Worm (Caenorhabditis elegans): Measurements from ENCODE around the gene pho-11.
A peak's percentile ranks its signal among the peaks of the same experiment; 100 is the strongest.

pho-11 gene

DNA sequence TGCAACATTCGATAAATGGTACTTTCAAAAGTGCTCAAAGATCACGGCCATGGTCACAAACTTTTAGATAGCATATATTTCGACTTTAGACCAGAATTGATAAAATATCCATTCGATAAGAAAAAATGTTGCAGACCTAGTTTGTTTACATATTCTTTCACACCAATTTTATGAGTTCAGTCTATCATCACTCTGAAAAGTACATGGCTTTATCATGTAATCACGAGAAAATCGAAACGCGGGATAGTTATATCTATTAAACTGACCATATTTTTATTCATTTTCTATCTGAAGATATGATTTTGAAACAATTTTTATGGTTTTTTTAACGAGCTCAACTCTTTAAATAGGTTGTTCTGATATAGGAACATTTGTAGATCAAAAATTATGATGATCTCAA lies at the start of gene pho-11:
TSS of gene pho-11 (plus strand) at position 374 of the 400 bp plus-strand sequence.
- TF ChIP-seq elt-2 (tag; optimal IDR thresholded peaks at IDR 0.05), result peak; percentile 64
- TF ChIP-seq ztf-11 (tag; optimal IDR thresholded peaks at IDR 0.05), result no peak

DNA sequence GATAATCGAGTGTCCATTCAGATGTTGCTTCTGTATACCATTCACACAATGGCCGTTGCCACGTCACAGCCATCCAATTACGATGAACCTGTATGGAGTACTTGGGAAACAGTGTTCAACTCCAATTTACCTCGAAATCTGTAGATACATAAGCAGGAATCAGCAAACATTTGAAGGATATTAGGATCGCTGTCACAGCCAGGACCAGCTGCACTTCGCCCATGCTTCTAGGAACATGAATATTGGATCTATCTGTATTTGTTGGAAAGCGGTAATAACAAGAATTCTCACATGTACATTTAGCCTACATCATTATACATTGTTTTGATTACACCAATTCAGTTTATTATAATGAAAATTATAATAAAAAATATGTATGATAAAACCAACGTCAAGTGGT lies 45.4 kb upstream of the pho-11 start, which contains the start of gene algn-8:
TSS of gene algn-8 (minus strand) at position 227 of the 400 bp plus-strand sequence.
- TF ChIP-seq aha-1 (tag; optimal IDR thresholded peaks at IDR 0.05) (no peak), lin-14 (GFP tag; optimal IDR thresholded peaks at IDR 0.05) (no peak)

DNA sequence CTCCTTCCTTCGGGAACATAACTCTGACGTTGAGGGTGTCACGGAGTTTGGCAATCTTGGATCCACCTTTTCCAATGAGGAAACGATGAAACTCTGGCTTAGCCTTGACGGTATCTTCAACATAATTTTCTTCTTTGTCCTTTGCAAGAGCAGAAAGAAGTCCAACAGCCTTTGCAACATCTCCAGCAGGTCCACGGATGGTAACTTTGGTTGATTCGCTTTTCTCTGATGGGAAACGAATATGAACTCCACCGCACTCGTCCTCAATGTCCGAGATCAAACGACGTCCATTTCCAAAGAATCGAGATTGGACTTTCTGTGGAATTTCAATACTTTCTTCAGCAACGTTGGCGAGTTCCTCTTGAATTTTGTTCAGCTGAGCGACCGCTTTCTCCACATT lies 43.1 kb upstream of the pho-11 start:
- TF ChIP-seq sptf-1 (tag; optimal IDR thresholded peaks at IDR 0.05) (no peak), fos-1 (tag; optimal IDR thresholded peaks at IDR 0.05) (no peak), egl-13 (tag; optimal IDR thresholded peaks at IDR 0.05) (no peak), nhr-84 (tag; optimal IDR thresholded peaks at IDR 0.05) (no peak), ces-1 (GFP tag; optimal IDR thresholded peaks at IDR 0.05) (no peak), lsy-2 (tag; optimal IDR thresholded peaks at IDR 0.05) (no peak), unc-86 (tag; optimal IDR thresholded peaks at IDR 0.05) (no peak), zip-4 (GFP tag; optimal IDR thresholded peaks at IDR 0.05) (no peak), aha-1 (tag; optimal IDR thresholded peaks at IDR 0.05) (no peak), C16A3.4 (tag; optimal IDR thresholded peaks at IDR 0.05) (no peak), nhr-47 (tag; optimal IDR thresholded peaks at IDR 0.05) (no peak), nhr-237 (tag; optimal IDR thresholded peaks at IDR 0.05) (no peak), hlh-17 (GFP tag; optimal IDR thresholded peaks at IDR 0.05; ENCODE audit: borderline replicate concordance) (no peak)

DNA sequence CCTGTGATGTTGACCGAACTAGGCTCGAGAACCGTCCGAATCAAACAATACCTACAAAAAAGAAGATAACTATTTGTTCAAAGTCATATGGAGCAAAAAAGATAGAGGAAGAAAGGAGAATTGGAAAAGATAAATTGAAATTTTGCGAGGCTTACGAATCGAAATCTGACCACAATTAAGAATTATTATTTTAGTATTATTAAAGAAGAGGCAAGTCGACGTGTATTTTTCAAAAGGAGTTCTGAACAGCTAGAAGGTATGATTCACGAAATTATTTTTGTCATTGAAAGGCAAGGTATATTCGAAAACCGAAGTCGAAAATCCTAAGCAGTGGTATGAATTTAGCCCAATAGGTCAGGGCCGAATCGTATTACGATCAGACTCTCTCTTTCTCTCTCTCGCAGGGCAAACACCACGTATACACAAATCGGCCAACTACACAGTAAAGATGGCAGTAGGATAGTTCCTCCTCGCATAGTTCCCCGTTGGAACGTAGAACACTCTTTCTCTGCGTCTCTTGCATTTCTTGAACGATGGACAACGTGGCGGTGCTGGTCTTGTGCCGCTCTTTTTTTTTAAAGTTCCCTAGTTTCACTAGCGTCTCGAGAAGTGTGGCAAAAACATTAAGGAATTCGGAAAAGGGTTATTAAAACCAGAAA lies 40.5 kb upstream of the pho-11 start, which contains the start of gene vgln-1:
TSS of gene vgln-1 (minus strand) at position 51 of the 659 bp plus-strand sequence.
- TF ChIP-seq blmp-1 (tag; optimal IDR thresholded peaks at IDR 0.05) (peak; percentile 74), elt-3 (tag; optimal IDR thresholded peaks at IDR 0.05) (no peak), grh-1 (GFP tag; IDR thresholded peaks at IDR 0.05) (no peak), lin-14 (GFP tag; optimal IDR thresholded peaks at IDR 0.05) (peak; percentile 59), efl-1 (optimal IDR thresholded peaks at IDR 0.05) (peak; percentile 5 to 23), efl-1 (GFP tag; optimal IDR thresholded peaks at IDR 0.05 in 1 of 2) (peak in 1 of 2 experiments; percentile 77), ets-5 (GFP tag; IDR thresholded peaks at IDR 0.05) (no peak), dsc-1 (tag; optimal IDR thresholded peaks at IDR 0.05) (no peak), lsy-2 (tag; optimal IDR thresholded peaks at IDR 0.05) (peak in 1 of 2 experiments; percentile 39)

DNA sequence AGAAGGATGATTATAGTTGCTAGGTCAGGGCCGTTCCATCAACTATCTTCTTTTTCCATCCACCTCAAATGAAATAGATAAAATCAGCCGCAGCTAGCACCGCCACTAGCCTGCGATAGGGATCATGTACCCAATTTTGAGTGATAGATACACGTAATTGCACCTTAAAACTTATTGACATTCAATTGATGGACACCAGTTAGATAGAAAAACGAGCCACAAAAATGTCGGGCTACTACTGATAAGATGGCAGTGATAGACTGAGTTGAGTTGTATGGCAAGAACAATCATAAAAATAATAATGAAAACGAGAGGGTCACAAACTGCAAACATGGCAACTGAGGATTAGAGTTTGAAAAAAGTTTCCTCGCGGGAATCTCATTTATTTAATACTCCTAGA lies 39.8 kb upstream of the pho-11 start:
- TF ChIP-seq nhr-85 (tag), result peak; percentile 1
- TF ChIP-seq efl-1 (optimal IDR thresholded peaks at IDR 0.05), result no peak
- TF ChIP-seq efl-1 (GFP tag; optimal IDR thresholded peaks at IDR 0.05 in 1 of 2), result peak in 1 of 2 experiments; percentile 90
- TF ChIP-seq C16A3.4 (tag; optimal IDR thresholded peaks at IDR 0.05), result no peak

DNA sequence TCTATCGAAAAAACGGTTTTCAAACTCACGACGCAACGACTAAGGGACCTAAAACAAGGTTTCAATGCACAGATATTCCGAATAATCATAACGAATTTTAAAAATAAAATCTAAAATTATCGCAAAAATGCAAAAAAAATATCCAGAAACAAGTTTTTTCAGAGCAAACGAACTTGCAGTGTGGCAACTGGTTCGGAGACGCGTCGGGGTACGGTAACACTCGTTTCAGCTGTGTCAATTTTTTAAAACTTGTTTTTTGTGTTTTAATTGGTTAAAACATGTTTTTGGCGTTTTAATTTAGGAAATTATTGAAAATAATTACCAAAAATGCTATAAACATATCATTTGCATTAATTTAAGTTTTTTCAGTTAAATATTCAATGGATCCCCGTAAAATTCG lies 39.2 kb upstream of the pho-11 start, which contains the start of gene C08H9.16:
TSS of gene C08H9.16 (plus strand) at position 370 of the 400 bp plus-strand sequence.
- no peak for TF ChIP-seq egl-27 (tag; optimal IDR thresholded peaks at IDR 0.05)
- TF ChIP-seq fos-1 (tag; optimal IDR thresholded peaks at IDR 0.05), result no peak
- no peak for TF ChIP-seq C34B4.2 (tag; optimal IDR thresholded peaks at IDR 0.05)
- no peak for TF ChIP-seq nhr-28 (tag; optimal IDR thresholded peaks at IDR 0.05)
- TF ChIP-seq alr-1 (tag; optimal IDR thresholded peaks at IDR 0.05; ENCODE audit: borderline replicate concordance), result no peak
- TF ChIP-seq unc-86 (tag; optimal IDR thresholded peaks at IDR 0.05), result no peak
- TF ChIP-seq tlp-1 (tag; optimal IDR thresholded peaks at IDR 0.05), result no peak
- no peak for TF ChIP-seq ama-1 (optimal IDR thresholded peaks at IDR 0.05)
- no peak for TF ChIP-seq dsc-1 (tag; optimal IDR thresholded peaks at IDR 0.05)
- no peak for TF ChIP-seq hlh-4 (tag; optimal IDR thresholded peaks at IDR 0.05)
- no peak for TF ChIP-seq fkh-8 (tag; optimal IDR thresholded peaks at IDR 0.05)
- TF ChIP-seq unc-62 (GFP tag; optimal IDR thresholded peaks at IDR 0.05), result no peak
- TF ChIP-seq zag-1 (tag; optimal IDR thresholded peaks at IDR 0.05), result no peak
- TF ChIP-seq efl-3 (GFP tag; optimal IDR thresholded peaks at IDR 0.05), result no peak
- no peak for TF ChIP-seq vab-15 (tag; optimal IDR thresholded peaks at IDR 0.05)
- peak; percentile 59 for TF ChIP-seq nhr-71 (tag; optimal IDR thresholded peaks at IDR 0.05)
- TF ChIP-seq swsn-7 (tag; optimal IDR thresholded peaks at IDR 0.05), result peak; percentile 7
- no peak for TF ChIP-seq nhr-90 (tag; optimal IDR thresholded peaks at IDR 0.05; ENCODE audit: poor library complexity)
- TF ChIP-seq nhr-85 (tag), result peak; percentile 76
- TF ChIP-seq unc-130 (tag; optimal IDR thresholded peaks at IDR 0.05), result no peak
- TF ChIP-seq ceh-63 (GFP tag; optimal IDR thresholded peaks at IDR 0.05), result no peak
- peak; percentile 86 for TF ChIP-seq grh-1 (GFP tag; IDR thresholded peaks at IDR 0.05)
- TF ChIP-seq fkh-10 (GFP tag; optimal IDR thresholded peaks at IDR 0.05), result no peak

Measured in whole organism, L1 larva.